Worm (Caenorhabditis elegans) whole organism, late embryonic: Measurements from ENCODE around the gene rga-8.

Source experiments
- C08G9.2 ChIP-seq: sonication (generic microtip); optimal IDR thresholded peaks from 2 replicates; lab custom pipeline; 2016; ENCODE audit warnings: mild to moderate bottlenecking, missing genetic modification characterization, moderate library complexity, missing compliant biosample characterization
- F13H6.1 ChIP-seq: sonication (generic microtip); optimal IDR thresholded peaks from 2 replicates; lab custom pipeline; 2016; ENCODE audit warnings: missing genetic modification characterization, missing compliant biosample characterization
- K02D7.2 ChIP-seq: sonication (generic microtip); optimal IDR thresholded peaks from 2 replicates; lab custom pipeline; 2017; ENCODE audit warnings: mild to moderate bottlenecking, missing genetic modification characterization, missing compliant biosample characterization
- T23F11.4 ChIP-seq: fragments of 200-800 bp; sonication (Bioruptor generic); optimal IDR thresholded peaks from 2 replicates; lab custom pipeline; 2018; ENCODE audit warnings: mild to moderate bottlenecking, missing genetic modification characterization, missing compliant biosample characterization
- ahr-1 ChIP-seq: sonication (generic microtip); optimal IDR thresholded peaks from 2 replicates; lab custom pipeline; 2016; ENCODE audit warnings: missing genetic modification characterization, missing compliant biosample characterization
- ama-1 ChIP-seq: fragments of 150-350 bp; optimal IDR thresholded peaks from 2 replicates; lab custom pipeline; 2014
- ceh-18 ChIP-seq: sonication (generic microtip); optimal IDR thresholded peaks from 2 replicates; lab custom pipeline; 2016; ENCODE audit warnings: missing genetic modification characterization, missing compliant biosample characterization
- ceh-31 ChIP-seq: sonication (generic microtip); optimal IDR thresholded peaks from 2 replicates; lab custom pipeline; 2016; ENCODE audit warnings: missing genetic modification characterization, missing compliant biosample characterization
- ceh-48 ChIP-seq: sonication (generic microtip); optimal IDR thresholded peaks from 2 replicates; lab custom pipeline; 2016; ENCODE audit warnings: missing genetic modification characterization, inconsistent platforms, missing compliant biosample characterization
- ceh-9 ChIP-seq: sonication (generic microtip); optimal IDR thresholded peaks from 2 replicates; lab custom pipeline; 2016; ENCODE audit warnings: mild to moderate bottlenecking, missing genetic modification characterization, inconsistent platforms, missing compliant biosample characterization
- che-1 ChIP-seq: sonication (generic microtip); optimal IDR thresholded peaks from 2 replicates; lab custom pipeline; 2016; ENCODE audit warnings: mild to moderate bottlenecking, missing genetic modification characterization, missing compliant biosample characterization
- dmd-4 ChIP-seq: sonication (generic microtip); optimal IDR thresholded peaks from 2 replicates; lab custom pipeline; 2016; ENCODE audit warnings: borderline replicate concordance, missing genetic modification characterization, missing compliant biosample characterization
- elt-2 ChIP-seq: sonication (generic microtip); optimal IDR thresholded peaks from 2 replicates; lab custom pipeline; 2016; ENCODE audit warnings: missing genetic modification reagents, missing genetic modification characterization, missing compliant biosample characterization
- ets-4 ChIP-seq: sonication (generic microtip); optimal IDR thresholded peaks from 2 replicates; lab custom pipeline; 2016; ENCODE audit warnings: missing genetic modification characterization, missing compliant biosample characterization
- eyg-1 ChIP-seq: sonication (generic microtip); optimal IDR thresholded peaks from 2 replicates; lab custom pipeline; 2016; ENCODE audit warnings: missing genotype, missing genetic modification characterization, missing compliant biosample characterization
- fax-1 ChIP-seq: sonication (generic microtip); optimal IDR thresholded peaks from 2 replicates; lab custom pipeline; 2016; ENCODE audit warnings: missing genotype, missing genetic modification characterization, missing compliant biosample characterization
- fkh-10 ChIP-seq: fragments of 150-350 bp; optimal IDR thresholded peaks from 2 replicates; lab custom pipeline; 2014; ENCODE audit warnings: missing biosample characterization, missing genetic modification reagents, missing genetic modification characterization
- fkh-6 ChIP-seq: sonication (generic microtip); optimal IDR thresholded peaks from 2 replicates; lab custom pipeline; 2016; ENCODE audit warnings: missing genetic modification characterization, missing compliant biosample characterization
- hlh-13 ChIP-seq: fragments of 200-800 bp; sonication (Bioruptor generic); optimal IDR thresholded peaks from 2 replicates; lab custom pipeline; 2018; ENCODE audit warnings: mild to moderate bottlenecking, missing genetic modification characterization, missing compliant biosample characterization
- hlh-15 ChIP-seq: sonication (generic microtip); optimal IDR thresholded peaks from 2 replicates; lab custom pipeline; 2016; ENCODE audit warnings: missing genetic modification characterization, missing compliant biosample characterization
- hlh-6 ChIP-seq: sonication (generic microtip); optimal IDR thresholded peaks from 2 replicates; lab custom pipeline; 2016; ENCODE audit warnings: missing genotype, missing genetic modification characterization, missing compliant biosample characterization
- hlh-8 ChIP-seq: sonication (generic microtip); optimal IDR thresholded peaks from 2 replicates; lab custom pipeline; 2016; ENCODE audit warnings: missing genotype, missing genetic modification characterization, missing compliant biosample characterization
- lim-6 ChIP-seq: sonication (generic microtip); optimal IDR thresholded peaks from 2 replicates; lab custom pipeline; 2016; ENCODE audit warnings: missing genetic modification characterization, missing compliant biosample characterization
- lin-11 ChIP-seq: fragments of 200-800 bp; sonication (Bioruptor generic); optimal IDR thresholded peaks from 2 replicates; lab custom pipeline; 2018; ENCODE audit warnings: mild to moderate bottlenecking, missing genetic modification characterization, missing compliant biosample characterization
- nhr-11 ChIP-seq: fragments of 150-350 bp; optimal IDR thresholded peaks from 2 replicates; lab custom pipeline; 2014; ENCODE audit warnings: missing biosample characterization, missing genetic modification characterization
- odd-2 ChIP-seq: sonication (generic microtip); optimal IDR thresholded peaks from 2 replicates; lab custom pipeline; 2017; ENCODE audit warnings: antibody characterized with exemption, mild to moderate bottlenecking, missing genetic modification characterization, missing compliant biosample characterization
- pat-9 ChIP-seq: fragments of 200-800 bp; sonication (Bioruptor generic); optimal IDR thresholded peaks from 2 replicates; lab custom pipeline; 2018; ENCODE audit warnings: mild to moderate bottlenecking, missing genetic modification characterization, moderate library complexity, missing compliant biosample characterization
- pax-1 ChIP-seq: fragments of 150-350 bp; optimal IDR thresholded peaks from 2 replicates; lab custom pipeline; 2014; ENCODE audit warnings: missing biosample characterization, missing genetic modification characterization
- pha-2 ChIP-seq: sonication (generic microtip); optimal IDR thresholded peaks from 2 replicates; lab custom pipeline; 2017; ENCODE audit warnings: mild to moderate bottlenecking, missing genetic modification characterization, missing compliant biosample characterization
- pha-4 ChIP-seq: fragments of 150-350 bp; optimal IDR thresholded peaks from 2 replicates; lab custom pipeline; 2018; ENCODE audit warnings: missing biosample characterization, missing genetic modification reagents, missing genetic modification characterization
- pros-1 ChIP-seq: fragments of 150-350 bp; optimal IDR thresholded peaks from 2 replicates; lab custom pipeline; 2014; ENCODE audit warnings: missing biosample characterization, missing genetic modification reagents, missing genetic modification characterization
- ref-2 ChIP-seq: sonication (generic microtip); optimal IDR thresholded peaks from 2 replicates; lab custom pipeline; 2016; ENCODE audit warnings: missing genetic modification characterization, missing compliant biosample characterization
- rnt-1 ChIP-seq: sonication (generic microtip); optimal IDR thresholded peaks from 2 replicates; lab custom pipeline; 2016; ENCODE audit warnings: missing genetic modification characterization, missing compliant biosample characterization
- sdc-2 ChIP-seq: sonication (generic microtip); optimal IDR thresholded peaks from 2 replicates; lab custom pipeline; 2016; ENCODE audit warnings: missing genotype, missing genetic modification characterization, missing compliant biosample characterization
- sox-2 ChIP-seq: fragments of 200-800 bp; sonication (Bioruptor generic); IDR thresholded peaks from 2 replicates; pipeline ENCODE4 v1.3.6; 2022; ENCODE audit warnings: missing genetic modification reagents, missing genetic modification characterization, missing compliant biosample characterization
- sox-4 ChIP-seq: sonication (generic microtip); optimal IDR thresholded peaks from 2 replicates; lab custom pipeline; 2017; ENCODE audit warnings: mild to moderate bottlenecking, missing genetic modification characterization, inconsistent platforms, missing compliant biosample characterization
- ttx-3 ChIP-seq: sonication (generic microtip); optimal IDR thresholded peaks from 2 replicates; lab custom pipeline; 2016; ENCODE audit warnings: missing genetic modification reagents, missing genetic modification characterization, missing compliant biosample characterization
- unc-42 ChIP-seq: sonication (generic microtip); optimal IDR thresholded peaks from 2 replicates; lab custom pipeline; 2016; ENCODE audit warnings: missing genotype, missing genetic modification characterization, missing compliant biosample characterization
- unc-55 ChIP-seq: sonication (generic microtip); optimal IDR thresholded peaks from 2 replicates; lab custom pipeline; 2017; ENCODE audit warnings: missing biosample characterization, missing genetic modification reagents, missing genetic modification characterization

Gene rga-8

ce11 chrX:5319214-5319838 lies 39.8 kb upstream of the rga-8 start (continued):
- TF ChIP-seq che-1 (peak; percentile 77), lin-11 (tag; lab: Kevin White, UChicago) (peak; percentile 58), ets-4 (tag; lab: Kevin White, UChicago) (no peak), ama-1 (lab: Kevin White, UChicago) (no peak), ref-2 (tag; lab: Kevin White, UChicago) (peak; percentile 56), pat-9 (tag; lab: Kevin White, UChicago) (peak; percentile 46), elt-2 (tag; lab: Kevin White, UChicago) (peak; percentile 68), T23F11.4 (GFP tag; lab: Kevin White, UChicago) (peak; percentile 68), hlh-6 (peak; percentile 84), ceh-18 (tag; lab: Kevin White, UChicago) (peak; percentile 54), unc-55 (GFP tag; lab: Kevin White, UChicago) (no peak), sox-4 (peak; percentile 67), ahr-1 (peak; percentile 18), lim-6 (tag; lab: Kevin White, UChicago) (peak; percentile 41), fax-1 (tag; lab: Kevin White, UChicago) (peak; percentile 60), pha-2 (peak; percentile 79), fkh-10 (no peak), odd-2 (no peak), pax-1 (no peak), F13H6.1 (peak; percentile 58), ttx-3 (tag; lab: Kevin White, UChicago) (peak; percentile 61)

- TF ChIP-seq sox-2 (GFP tag; lab: Robert Waterston, UW) (no peak), rnt-1 (tag; lab: Kevin White, UChicago) (no peak), hlh-8 (tag; lab: Kevin White, UChicago) (no peak), ceh-31 (tag; lab: Kevin White, UChicago) (no peak), F13H6.1 (no peak), fax-1 (tag; lab: Kevin White, UChicago) (no peak), ttx-3 (tag; lab: Kevin White, UChicago) (no peak), fkh-6 (tag; lab: Kevin White, UChicago) (no peak), ahr-1 (no peak), pros-1 (tag; lab: Kevin White, UChicago) (no peak)
These were observed 31.6 kb upstream of the rga-8 start for ce11 chrX:5311174-5311573.

- no peak for TF ChIP-seq rnt-1 (tag; lab: Kevin White, UChicago)
- TF ChIP-seq nhr-11 (tag; lab: Kevin White, UChicago): no peak
- no peak for TF ChIP-seq pha-4 (tag; lab: Kevin White, UChicago)
- no peak for TF ChIP-seq dmd-4
- no peak for TF ChIP-seq hlh-15 (tag; lab: Kevin White, UChicago)
- no peak for TF ChIP-seq elt-2 (tag; lab: Kevin White, UChicago)
- no peak for TF ChIP-seq C08G9.2 (tag; lab: Kevin White, UChicago)
- no peak for TF ChIP-seq ceh-48 (tag; lab: Kevin White, UChicago)
- no peak for TF ChIP-seq sdc-2
- TF ChIP-seq ceh-9 (tag; lab: Kevin White, UChicago): no peak
- TF ChIP-seq ref-2 (tag; lab: Kevin White, UChicago): no peak
- no peak for TF ChIP-seq unc-42
- no peak for TF ChIP-seq K02D7.2 (tag; lab: Kevin White, UChicago)
- no peak for TF ChIP-seq eyg-1 (tag; lab: Kevin White, UChicago)
- no peak for TF ChIP-seq pat-9 (tag; lab: Kevin White, UChicago)
- no peak for TF ChIP-seq hlh-13
These were observed 30.0 kb upstream of the rga-8 start for ce11 chrX:5309622-5310021.
